Fruit fly (Drosophila melanogaster): ENCODE results near the gene SA2.
A peak's percentile ranks its signal among the peaks of the same experiment; 100 is the strongest.

Gene SA2

dm6 chr3L:1442906-1443305 lies 5.2 kb upstream of the SA2 start (continued):
- TF ChIP-seq NFAT (GFP tag; IDR thresholded peaks at IDR 0.05) = no peak
- TF ChIP-seq pan (optimal IDR thresholded peaks at IDR 0.05) = peak in 1 of 2 experiments; percentile 58
- TF ChIP-seq pan (GFP tag; optimal IDR thresholded peaks at IDR 0.05 in 1 of 2, IDR thresholded peaks at IDR 0.05 in 1 of 2) = peak; percentile 64 to 76
- no peak for TF ChIP-seq CG15514 (GFP tag; optimal IDR thresholded peaks at IDR 0.05)
- TF ChIP-seq da (GFP tag; optimal IDR thresholded peaks at IDR 0.05) = peak; percentile 49
- TF ChIP-seq ci (GFP tag; IDR thresholded peaks at IDR 0.05) = peak; percentile 94
- TF ChIP-seq CG31224 (GFP tag; IDR thresholded peaks at IDR 0.05) = no peak
- TF ChIP-seq Trl (optimal IDR thresholded peaks at IDR 0.05) = no peak
- peak; percentile 85 for TF ChIP-seq Trl (GFP tag; optimal IDR thresholded peaks at IDR 0.05)
- TF ChIP-seq CG1233 (GFP tag; optimal IDR thresholded peaks at IDR 0.05) = peak; percentile 79
- TF ChIP-seq CG15696 (tag; optimal IDR thresholded peaks at IDR 0.05) = peak; percentile 89
- peak; percentile 26 for TF ChIP-seq Sry-δ (GFP tag; optimal IDR thresholded peaks at IDR 0.05)
- peak; percentile 80 for TF ChIP-seq gcm (GFP tag; optimal IDR thresholded peaks at IDR 0.05)
- TF ChIP-seq Dip2 (GFP tag; IDR thresholded peaks at IDR 0.05) = no peak
- peak; percentile 84 for TF ChIP-seq grau (tag; optimal IDR thresholded peaks at IDR 0.05)
- TF ChIP-seq Nf-YC (tag; optimal IDR thresholded peaks at IDR 0.05) = no peak
- peak; percentile 56 for TF ChIP-seq CG11398 (GFP tag; optimal IDR thresholded peaks at IDR 0.05)
- peak; percentile 55 for TF ChIP-seq ems (GFP tag; optimal IDR thresholded peaks at IDR 0.05)
- TF ChIP-seq zfh2 (GFP tag; optimal IDR thresholded peaks at IDR 0.05) = no peak
- TF ChIP-seq bigmax (GFP tag; optimal IDR thresholded peaks at IDR 0.05) = no peak
- peak; percentile 85 for TF ChIP-seq PHDP (tag; optimal IDR thresholded peaks at IDR 0.05)
- TF ChIP-seq knrl (GFP tag; IDR thresholded peaks at IDR 0.05; ENCODE audit: partially characterized antibody) = no peak
- TF ChIP-seq CG6765 (GFP tag; optimal IDR thresholded peaks at IDR 0.05) = no peak
- TF ChIP-seq Dll (GFP tag; IDR thresholded peaks at IDR 0.05; ENCODE audit: partially characterized antibody) = no peak
- peak; percentile 93 for TF ChIP-seq az2 (GFP tag; optimal IDR thresholded peaks at IDR 0.05)
- TF ChIP-seq otp (GFP tag; IDR thresholded peaks at IDR 0.05) = peak; percentile 96
- peak; percentile 66 for TF ChIP-seq tup (GFP tag; optimal IDR thresholded peaks at IDR 0.05)
- TF ChIP-seq Fer3 (tag; optimal IDR thresholded peaks at IDR 0.05) = peak; percentile 56
- peak; percentile 73 for TF ChIP-seq Gsc (GFP tag; IDR thresholded peaks at IDR 0.05)
- peak; percentile 81 for TF ChIP-seq dmrt99B (tag; optimal IDR thresholded peaks at IDR 0.05)
- TF ChIP-seq wek (GFP tag; optimal IDR thresholded peaks at IDR 0.05) = no peak
- TF ChIP-seq CG2129 (GFP tag; IDR thresholded peaks at IDR 0.05; ENCODE audit: partially characterized antibody) = no peak
- no peak for TF ChIP-seq Adf1 (GFP tag; IDR thresholded peaks at IDR 0.05)
- peak in 1 of 2 experiments; percentile 74 for TF ChIP-seq Eip74EF (GFP tag; optimal IDR thresholded peaks at IDR 0.05)
- TF ChIP-seq hth (optimal IDR thresholded peaks at IDR 0.05) = no peak
- TF ChIP-seq CG8089 (GFP tag; optimal IDR thresholded peaks at IDR 0.05) = peak; percentile 78
- peak; percentile 91 for TF ChIP-seq CG10267 (tag; optimal IDR thresholded peaks at IDR 0.05)
- TF ChIP-seq Camta (GFP tag; optimal IDR thresholded peaks at IDR 0.05) = peak; percentile 87
- no peak for TF ChIP-seq vfl (GFP tag; optimal IDR thresholded peaks at IDR 0.05)
- TF ChIP-seq fd3F (GFP tag; optimal IDR thresholded peaks at IDR 0.05) = no peak
- TF ChIP-seq pita (GFP tag; optimal IDR thresholded peaks at IDR 0.05) = no peak
- 0 out of 2 replicates have a peak, but pooled peaks have one; percentile 46 for TF ChIP-seq klu (GFP tag; IDR thresholded peaks at IDR 0.05)
- peak; percentile 90 for TF ChIP-seq NC2β (GFP tag; optimal IDR thresholded peaks at IDR 0.05)
- TF ChIP-seq CG7271 (tag; optimal IDR thresholded peaks at IDR 0.05) = peak; percentile 79
- peak; percentile 92 for TF ChIP-seq CG17361 (GFP tag; IDR thresholded peaks at IDR 0.05)
- TF ChIP-seq Atf-2 (GFP tag; optimal IDR thresholded peaks at IDR 0.05) = peak; percentile 79
- TF ChIP-seq eyg (GFP tag; optimal IDR thresholded peaks at IDR 0.05) = peak; percentile 36
- TF ChIP-seq ssp (GFP tag; IDR thresholded peaks at IDR 0.05) = peak; percentile 82
- peak; percentile 84 for TF ChIP-seq Lhr (GFP tag; optimal IDR thresholded peaks at IDR 0.05)
- TF ChIP-seq crol (GFP tag; IDR thresholded peaks at IDR 0.05) = no peak
- no peak for TF ChIP-seq cas (GFP tag; IDR thresholded peaks at IDR 0.05)
- peak; percentile 50 to 98 for TF ChIP-seq bsh (GFP tag; optimal IDR thresholded peaks at IDR 0.05)
